Worm (Caenorhabditis elegans) whole organism, L4 larva: Measurements from ENCODE around the gene R144.11.
"Not testable (repeated sequence)": the region's sequence is repeated elsewhere in the genome, so short reads cannot be mapped to it uniquely, and the experiment has no call there.

Experiments
- F26F4.8 ChIP-seq: fragments of 200-800 bp; sonication (Bioruptor generic); conservative IDR thresholded peaks from 2 replicates; pipeline ENCODE4 v1.3.6; 2022; ENCODE audit warnings: missing genetic modification characterization, missing compliant biosample characterization
- R02D3.7 ChIP-seq: fragments of 150-350 bp; sonication (generic microtip); optimal IDR thresholded peaks from 3 replicates; lab custom pipeline; 2014; ENCODE audit warnings: missing biosample characterization, missing genetic modification characterization
- T26A8.4 ChIP-seq: fragments of 200-800 bp; sonication (Bioruptor generic); IDR thresholded peaks from 2 replicates; pipeline ENCODE4 v1.3.6; 2022; ENCODE audit warnings: missing genetic modification characterization, missing compliant biosample characterization
- Y105C5A.15 ChIP-seq: fragments of 200-800 bp; sonication (Bioruptor generic); IDR thresholded peaks from 2 replicates; pipeline ENCODE4 v1.3.6; 2022; ENCODE audit warnings: missing genetic modification characterization, missing compliant biosample characterization
- Y5F2A.4 ChIP-seq: fragments of 200-800 bp; sonication (Bioruptor generic); optimal IDR thresholded peaks from 2 replicates; lab custom pipeline; 2018; ENCODE audit warnings: mild to moderate bottlenecking, missing genetic modification characterization, missing compliant biosample characterization
- ZK337.2 ChIP-seq: fragments of 200-800 bp; sonication (Bioruptor generic); IDR thresholded peaks from 2 replicates; pipeline ENCODE4 v1.3.6; 2022; ENCODE audit warnings: missing genetic modification reagents, missing genetic modification characterization, missing compliant biosample characterization
- arid-1 ChIP-seq: fragments of 200-800 bp; sonication (Bioruptor generic); conservative IDR thresholded peaks from 2 replicates; pipeline ENCODE4 v1.3.6; 2022; ENCODE audit warnings: missing genetic modification reagents, missing genetic modification characterization, missing compliant biosample characterization
- ceh-28 ChIP-seq: fragments of 150-350 bp; optimal IDR thresholded peaks from 2 replicates; lab custom pipeline; 2014; ENCODE audit warnings: missing biosample characterization, missing genetic modification reagents, missing genetic modification characterization
- cey-2 ChIP-seq: sonication (generic microtip); optimal IDR thresholded peaks from 3 replicates; lab custom pipeline; 2017; ENCODE audit warnings: missing genetic modification characterization, mild to moderate bottlenecking, missing compliant biosample characterization, antibody characterized with exemption, borderline replicate concordance; ENCODE audit not compliant: insufficient read depth
- ctbp-1 ChIP-seq: fragments of 200-800 bp; sonication (Bioruptor generic); IDR thresholded peaks from 2 replicates; pipeline ENCODE4 v1.3.6; 2022; ENCODE audit warnings: missing genetic modification reagents, missing genetic modification characterization, missing compliant biosample characterization
- daf-12 ChIP-seq: fragments of 150-350 bp; optimal IDR thresholded peaks from 2 replicates; lab custom pipeline; 2014; ENCODE audit warnings: missing biosample characterization, missing genetic modification reagents, missing genetic modification characterization
- daf-8 ChIP-seq: fragments of 200-800 bp; sonication (Bioruptor generic); IDR thresholded peaks from 2 replicates; pipeline ENCODE4 v1.3.6; 2022; ENCODE audit warnings: missing genetic modification characterization, missing compliant biosample characterization
- dpl-1 ChIP-seq: fragments of 150-350 bp; optimal IDR thresholded peaks from 2 replicates; lab custom pipeline; 2014; ENCODE audit warnings: missing biosample characterization, missing genetic modification reagents, missing genetic modification characterization
- fos-1 ChIP-seq: fragments of 150-350 bp; optimal IDR thresholded peaks from 2 replicates; lab custom pipeline; 2014; ENCODE audit warnings: missing biosample characterization, missing genetic modification characterization
- gei-8 ChIP-seq: fragments of 200-800 bp; sonication (Bioruptor generic); optimal IDR thresholded peaks from 2 replicates; lab custom pipeline; 2018; ENCODE audit warnings: mild to moderate bottlenecking, missing genetic modification characterization, missing compliant biosample characterization
- hlh-11 ChIP-seq: fragments of 200-800 bp; sonication (Bioruptor generic); optimal IDR thresholded peaks from 2 replicates; lab custom pipeline; 2018; ENCODE audit warnings: mild to moderate bottlenecking, missing genetic modification characterization, missing compliant biosample characterization
- lim-7 ChIP-seq: fragments of 200-800 bp; sonication (Bioruptor generic); IDR thresholded peaks from 2 replicates; pipeline ENCODE4 v1.3.6; 2022; ENCODE audit warnings: missing genetic modification characterization, missing compliant biosample characterization
- lin-1 ChIP-seq: fragments of 200-800 bp; sonication (Bioruptor generic); IDR thresholded peaks from 2 replicates; pipeline ENCODE4 v1.3.6; 2022; ENCODE audit warnings: missing genetic modification reagents, missing genetic modification characterization, missing compliant biosample characterization
- lin-15B ChIP-seq: fragments of 150-350 bp; sonication (generic microtip); optimal IDR thresholded peaks from 3 replicates; lab custom pipeline; 2014; ENCODE audit warnings: missing biosample characterization, missing genetic modification characterization
- lin-29 ChIP-seq: fragments of 200-800 bp; sonication (Bioruptor generic); IDR thresholded peaks from 2 replicates; pipeline ENCODE4 v1.3.6; 2022; ENCODE audit warnings: missing genetic modification reagents, missing genetic modification characterization, missing compliant biosample characterization
- lin-38 ChIP-seq: fragments of 200-800 bp; sonication (Bioruptor generic); IDR thresholded peaks from 2 replicates; pipeline ENCODE4 v1.3.6; 2022; ENCODE audit warnings: missing genetic modification reagents, missing genetic modification characterization, missing compliant biosample characterization
- lsy-2 ChIP-seq, 2 experiments: fragments of 150-350 bp in 1 of 2; sonication (generic microtip) in 1 of 2; optimal IDR thresholded peaks; 2 replicates each; lab custom pipeline; 2014 to 2017; ENCODE audit warnings: missing biosample characterization in 2 of 2, missing genetic modification characterization in 2 of 2
- madf-5 ChIP-seq, 2 experiments: fragments of 200-800 bp; sonication (Bioruptor generic); IDR thresholded peaks; 2 replicates each; pipeline ENCODE4 v1.3.6; 2022; ENCODE audit warnings: missing compliant biosample characterization in 2 of 2, missing genetic modification characterization in 2 of 2
- madf-9 ChIP-seq: fragments of 200-800 bp; sonication (Bioruptor generic); conservative IDR thresholded peaks from 2 replicates; pipeline ENCODE4 v1.3.6; 2022; ENCODE audit warnings: missing genetic modification reagents, missing genetic modification characterization, missing compliant biosample characterization
- mdl-1 ChIP-seq, 2 experiments: fragments of 150-350 bp in 1 of 2; sonication (generic microtip) in 1 of 2; optimal IDR thresholded peaks; 2 replicates each; lab custom pipeline; 2014 to 2017; ENCODE audit warnings: missing biosample characterization in 2 of 2, missing genetic modification characterization in 2 of 2
- mdt-29 ChIP-seq: fragments of 200-800 bp; sonication (Bioruptor generic); IDR thresholded peaks from 2 replicates; pipeline ENCODE4 v1.3.6; 2022; ENCODE audit warnings: missing genetic modification reagents, missing genetic modification characterization, missing compliant biosample characterization
- mes-2 ChIP-seq: sonication (generic microtip); optimal IDR thresholded peaks from 2 replicates; lab custom pipeline; 2016; ENCODE audit warnings: missing genotype, mild to moderate bottlenecking, missing genetic modification characterization, missing compliant biosample characterization; ENCODE audit not compliant: poor library complexity, severe bottlenecking
- mxl-2 ChIP-seq: fragments of 200-800 bp; sonication (Bioruptor generic); conservative IDR thresholded peaks from 2 replicates; pipeline ENCODE4 v1.3.6; 2022; ENCODE audit warnings: missing genetic modification reagents, missing genetic modification characterization, missing compliant biosample characterization
- mxl-3 ChIP-seq: fragments of 200-800 bp; sonication (Bioruptor generic); optimal IDR thresholded peaks from 2 replicates; lab custom pipeline; 2018; ENCODE audit warnings: mild to moderate bottlenecking, missing genetic modification characterization, missing compliant biosample characterization
- nhr-41 ChIP-seq: fragments of 200-800 bp; sonication (Bioruptor generic); IDR thresholded peaks from 2 replicates; pipeline ENCODE4 v1.3.6; 2022; ENCODE audit warnings: missing genetic modification reagents, missing genetic modification characterization, missing compliant biosample characterization
- nhr-6 ChIP-seq: fragments of 150-350 bp; optimal IDR thresholded peaks from 2 replicates; lab custom pipeline; 2014; ENCODE audit warnings: missing biosample characterization, missing genetic modification characterization
- nhr-76 ChIP-seq: fragments of 150-350 bp; optimal IDR thresholded peaks from 2 replicates; lab custom pipeline; 2014; ENCODE audit warnings: missing biosample characterization, missing genetic modification characterization
- pha-4 ChIP-seq, 2 experiments: fragments of 150-350 bp in 1 of 2; fragments of 200-800 bp in 1 of 2; sonication (Bioruptor generic) in 1 of 2; IDR thresholded peaks in 1 of 2; optimal IDR thresholded peaks in 1 of 2; 2 replicates each; pipeline versions ENCODE4 v1.3.6 to Lab custom; 2014 to 2022; ENCODE audit warnings: missing genetic modification characterization in 2 of 2, missing genetic modification reagents in 2 of 2, missing biosample characterization in 1 of 2, missing compliant biosample characterization in 1 of 2
- rbr-2 ChIP-seq: sonication (generic microtip); optimal IDR thresholded peaks from 2 replicates; lab custom pipeline; 2016; ENCODE audit warnings: missing genotype, missing genetic modification characterization, missing compliant biosample characterization
- saeg-2 ChIP-seq: fragments of 200-800 bp; sonication (Bioruptor generic); IDR thresholded peaks from 2 replicates; pipeline ENCODE4 v1.3.6; 2022; ENCODE audit warnings: missing genetic modification reagents, missing genetic modification characterization, missing compliant biosample characterization
- tag-97 ChIP-seq: fragments of 200-800 bp; sonication (Bioruptor generic); IDR thresholded peaks from 2 replicates; pipeline ENCODE4 v1.3.6; 2022; ENCODE audit warnings: missing genetic modification characterization, missing compliant biosample characterization
- unc-62 ChIP-seq, 3 experiments: fragments of 150-350 bp in 1 of 3; sonication (generic microtip); optimal IDR thresholded peaks in 2 of 3; peaks in 1 of 3; 1 replicate in 1 of 3; 2 replicates in 2 of 3; lab custom pipeline; 2014 to 2017; ENCODE audit warnings: missing biosample characterization in 3 of 3, missing genetic modification characterization in 3 of 3, missing genetic modification reagents in 3 of 3, missing genotype in 1 of 3
- zag-1 ChIP-seq: fragments of 150-350 bp; optimal IDR thresholded peaks from 2 replicates; lab custom pipeline; 2014; ENCODE audit warnings: missing biosample characterization, missing genetic modification characterization
- zfp-3 ChIP-seq: fragments of 200-800 bp; sonication (Bioruptor generic); conservative IDR thresholded peaks from 2 replicates; pipeline ENCODE4 v1.3.6; 2022; ENCODE audit warnings: missing genetic modification reagents, missing genetic modification characterization, missing compliant biosample characterization
- zip-11 ChIP-seq: fragments of 200-800 bp; sonication (Bioruptor generic); IDR thresholded peaks from 2 replicates; pipeline ENCODE4 v1.3.6; 2022; ENCODE audit warnings: missing genetic modification characterization, missing compliant biosample characterization
- zip-2 ChIP-seq: fragments of 150-350 bp; optimal IDR thresholded peaks from 2 replicates; lab custom pipeline; 2014; ENCODE audit warnings: missing biosample characterization, missing genetic modification characterization

Gene R144.11

ce11 chrIII:5047175-5047574, 38.5 kb upstream of the R144.11 start, which contains the start of gene txbp-3 (continued):
- TF ChIP-seq zip-11 (no peak), daf-8 (GFP tag; lab: Robert Waterston, UW) (no peak), lsy-2 (tag; optimal IDR thresholded peaks at IDR 0.05; lab: Kevin White, UChicago) (peak in 1 of 2 experiments; percentile 59), fos-1 (tag; lab: Kevin White, UChicago) (no peak), nhr-6 (tag; lab: Kevin White, UChicago) (peak; percentile 50), lim-7 (GFP tag; lab: Robert Waterston, UW) (no peak), lin-1 (GFP tag; lab: Robert Waterston, UW) (no peak)

- TF ChIP-seq R02D3.7 (no peak), zip-11 (no peak), nhr-76 (tag; lab: Kevin White, UChicago) (no peak), dpl-1 (GFP tag; lab: Kevin White, UChicago) (no peak), mes-2 (no peak), madf-9 (GFP tag; lab: Robert Waterston, UW) (no peak), hlh-11 (tag; lab: Kevin White, UChicago) (no peak), ctbp-1 (GFP tag; lab: Robert Waterston, UW) (no peak), mxl-3 (no peak), Y105C5A.15 (GFP tag; lab: Robert Waterston, UW) (no peak)
Observed at ce11 chrIII:5044709-5045108, 36.1 kb upstream of the R144.11 start, which contains the start of gene C45G9.14. TSS of gene C45G9.14 (plus strand) at chrIII:5045009.

ce11 chrIII:5042112-5042511, 33.5 kb upstream of the R144.11 start, which contains the start of gene nlp-43:
TSS of gene nlp-43 (plus strand) at chrIII:5042412.
- TF ChIP-seq fos-1 (tag; lab: Kevin White, UChicago) (no peak), ZK337.2 (GFP tag; lab: Robert Waterston, UW) (no peak), mxl-2 (no peak), ceh-28 (no peak), gei-8 (GFP tag; lab: Kevin White, UChicago) (no peak)

- TF ChIP-seq lin-15B (tag; lab: Kevin White, UChicago) (no peak), ceh-28 (no peak), zag-1 (no peak), dpl-1 (GFP tag; lab: Kevin White, UChicago) (no peak), cey-2 (tag; lab: Kevin White, UChicago) (no peak), nhr-41 (GFP tag; lab: Robert Waterston, UW) (no peak), lin-38 (GFP tag; lab: Robert Waterston, UW) (no peak), F26F4.8 (GFP tag; lab: Robert Waterston, UW) (no peak), tag-97 (GFP tag; lab: Robert Waterston, UW) (no peak), mxl-2 (no peak), zfp-3 (GFP tag; lab: Robert Waterston, UW) (no peak), nhr-76 (tag; lab: Kevin White, UChicago) (no peak), rbr-2 (tag; lab: Kevin White, UChicago) (no peak), daf-12 (no peak), zip-2 (tag; lab: Kevin White, UChicago) (no peak)
Observed at ce11 chrIII:5036158-5036557, 27.5 kb upstream of the R144.11 start, which contains the start of gene C45G9.6. TSS of gene C45G9.6 (plus strand) at chrIII:5036458.

ce11 chrIII:5031375-5031836, 22.8 kb upstream of the R144.11 start:
- TF ChIP-seq lsy-2 (tag; optimal IDR thresholded peaks at IDR 0.05; lab: Kevin White, UChicago) (peak in 1 of 2 experiments; percentile 53), madf-5 (GFP tag; IDR thresholded peaks at IDR 0.05; lab: Robert Waterston, UW) (peak; percentile 61 to 78; a peak in 2 of 4 replicates), mdt-29 (GFP tag; lab: Robert Waterston, UW) (peak; percentile 80), mdl-1 (tag; optimal IDR thresholded peaks at IDR 0.05; lab: Kevin White, UChicago) (peak in 1 of 2 experiments; percentile 70), mes-2 (peak; percentile 76), nhr-41 (GFP tag; lab: Robert Waterston, UW) (peak; percentile 19; the same call in 1 of the 2 replicates), Y5F2A.4 (GFP tag; lab: Kevin White, UChicago) (peak; percentile 70), mxl-2 (peak; percentile 70), pha-4 (GFP tag; IDR thresholded peaks at IDR 0.05; lab: Robert Waterston, UW) (peak; percentile 89), ctbp-1 (GFP tag; lab: Robert Waterston, UW) (peak; percentile 90), saeg-2 (peak; percentile 63; the same call in 1 of the 2 replicates), lin-29 (GFP tag; lab: Robert Waterston, UW) (peak; percentile 66), arid-1 (peak; percentile 92), unc-62 (GFP tag; optimal IDR thresholded peaks at IDR 0.05 in 1 of 2; lab: Kevin White, UChicago) (peak in 1 of 2 experiments; percentile 76), nhr-6 (tag; lab: Kevin White, UChicago) (peak; percentile 23), T26A8.4 (peak; percentile 94)
- TF ChIP-seq pha-4, unc-62 (tag; optimal IDR thresholded peaks at IDR 0.05; lab: Kevin White, UChicago): not testable (repeated sequence)
